Fruit fly (Drosophila melanogaster): ENCODE data around the gene tos.

Gene tos

dm6 chr2L:18647857-18648652, 33.8 kb downstream of the tos start (continued):
- peak in 1 of 2 experiments; percentile 46 for TF ChIP-seq Hr51 (GFP tag; optimal IDR thresholded peaks at IDR 0.05)
- TF ChIP-seq cato (GFP tag; optimal IDR thresholded peaks at IDR 0.05; ENCODE audit: borderline replicate concordance): no peak
- TF ChIP-seq CG7963 (GFP tag; IDR thresholded peaks at IDR 0.05; ENCODE audit: partially characterized antibody): no peak
- TF ChIP-seq br (optimal IDR thresholded peaks at IDR 0.05): no peak
- peak; percentile 8 for TF ChIP-seq CG10267 (tag; optimal IDR thresholded peaks at IDR 0.05)
- peak; percentile 3 for TF ChIP-seq CG12219 (GFP tag; optimal IDR thresholded peaks at IDR 0.05)
- TF ChIP-seq Lhr (GFP tag; optimal IDR thresholded peaks at IDR 0.05): peak; percentile 15
- TF ChIP-seq CG7745 (tag; optimal IDR thresholded peaks at IDR 0.05): peak; percentile 94
- no peak for TF ChIP-seq CG7372 (GFP tag; IDR thresholded peaks at IDR 0.05)
- TF ChIP-seq CG10366 (GFP tag; IDR thresholded peaks at IDR 0.05): peak; percentile 22; the same call in 1 of the 2 replicates
- no peak for TF ChIP-seq gro (GFP tag; optimal IDR thresholded peaks at IDR 0.05)
- peak; percentile 51 for TF ChIP-seq CG8924 (tag; optimal IDR thresholded peaks at IDR 0.05)

dm6 chr2L:18645468-18645867, 36.4 kb downstream of the tos start:
- TF ChIP-seq br (optimal IDR thresholded peaks at IDR 0.05): no peak
- peak; percentile 61 for TF ChIP-seq Drgx (GFP tag; IDR thresholded peaks at IDR 0.05)
- TF ChIP-seq CoRest (tag; optimal IDR thresholded peaks at IDR 0.05): no peak
- no peak for TF ChIP-seq ato (GFP tag; IDR thresholded peaks at IDR 0.05; ENCODE audit: partially characterized antibody)
- no peak for TF ChIP-seq CG4854 (GFP tag; optimal IDR thresholded peaks at IDR 0.05)
- TF ChIP-seq lbe (GFP tag; optimal IDR thresholded peaks at IDR 0.05): peak; percentile 2
- TF ChIP-seq CHES-1-like (GFP tag; optimal IDR thresholded peaks at IDR 0.05): no peak
- no peak for TF ChIP-seq CG6175 (GFP tag; IDR thresholded peaks at IDR 0.05)
- no peak for TF ChIP-seq CG6765 (GFP tag; optimal IDR thresholded peaks at IDR 0.05)
- TF ChIP-seq Med (GFP tag): peak; percentile 32
- no peak for TF ChIP-seq CG17612 (GFP tag; IDR thresholded peaks at IDR 0.05)
- no peak for TF ChIP-seq CG14014 (GFP tag; IDR thresholded peaks at IDR 0.05)
- TF ChIP-seq Sox102F (GFP tag; optimal IDR thresholded peaks at IDR 0.05): no peak
- no peak for TF ChIP-seq CG2120 (GFP tag; optimal IDR thresholded peaks at IDR 0.05)
- no peak for TF ChIP-seq fru (optimal IDR thresholded peaks at IDR 0.05)
- TF ChIP-seq chif (GFP tag; optimal IDR thresholded peaks at IDR 0.05): no peak
- TF ChIP-seq CG4424 (GFP tag; optimal IDR thresholded peaks at IDR 0.05): no peak
- TF ChIP-seq sens (GFP tag): peak; percentile 42
- TF ChIP-seq CG11093 (GFP tag; IDR thresholded peaks at IDR 0.05): no peak

- TF ChIP-seq mirr (GFP tag; optimal IDR thresholded peaks at IDR 0.05) (peak; percentile 20), NC2α (GFP tag; optimal IDR thresholded peaks at IDR 0.05) (no peak), vvl (GFP tag; IDR thresholded peaks at IDR 0.05) (0 out of 2 replicates have a peak, but pooled peaks have one; percentile 34), CG8281 (tag; optimal IDR thresholded peaks at IDR 0.05) (peak; percentile 96)
Observed at dm6 chr2L:18641087-18641486, 40.8 kb downstream of the tos start.

dm6 chr2L:18638945-18639344, 42.9 kb downstream of the tos start:
- TF ChIP-seq CG11695 (GFP tag; IDR thresholded peaks at IDR 0.05) (no peak), wdn (GFP tag; IDR thresholded peaks at IDR 0.05) (0 out of 2 replicates have a peak, but pooled peaks have one; percentile 36), row (GFP tag; IDR thresholded peaks at IDR 0.05) (peak; percentile 8; the same call in 1 of the 3 replicates), Sox102F (GFP tag; optimal IDR thresholded peaks at IDR 0.05) (peak; percentile 6), sens (GFP tag) (peak; percentile 34), CG3726 (GFP tag; IDR thresholded peaks at IDR 0.05) (0 out of 3 replicates have a peak, but pooled peaks have one; percentile 16), vvl (GFP tag; IDR thresholded peaks at IDR 0.05) (0 out of 2 replicates have a peak, but pooled peaks have one; percentile 28), zen (tag; optimal IDR thresholded peaks at IDR 0.05) (no peak)

Data from whole organism, embryonic.